Worm (Caenorhabditis elegans): ENCODE data around the gene tni-3.

The tni-3 gene

ce11 chrV:16861719-16862118, 26.8 kb upstream of the tni-3 start, which contains the start of the genes clec-32 and clec-24:
Gene clec-32, minus strand, starts transcription at chrV:16861819.
Gene clec-24, plus strand, starts transcription at chrV:16862012.
- TF ChIP-seq ztf-11 (tag; optimal IDR thresholded peaks at IDR 0.05) (no peak), ztf-4 (tag; optimal IDR thresholded peaks at IDR 0.05) (no peak), mab-5 (tag; optimal IDR thresholded peaks at IDR 0.05) (no peak), ceh-82 (tag; optimal IDR thresholded peaks at IDR 0.05) (no peak), sem-4 (tag; optimal IDR thresholded peaks at IDR 0.05) (no peak), snpc-4 (tag; optimal IDR thresholded peaks at IDR 0.05) (no peak), nhr-6 (tag; optimal IDR thresholded peaks at IDR 0.05) (no peak), F13H6.1 (tag; optimal IDR thresholded peaks at IDR 0.05) (no peak), skn-1 (tag; optimal IDR thresholded peaks at IDR 0.05) (no peak), nhr-77 (tag; optimal IDR thresholded peaks at IDR 0.05) (no peak), C34F6.9 (tag; optimal IDR thresholded peaks at IDR 0.05) (no peak), unc-62 (GFP tag; optimal IDR thresholded peaks at IDR 0.05) (no peak), nhr-23 (tag; optimal IDR thresholded peaks at IDR 0.05) (no peak), sma-9 (GFP tag; optimal IDR thresholded peaks at IDR 0.05) (no peak), sma-9 (tag; optimal IDR thresholded peaks at IDR 0.05) (no peak), egl-27 (tag; optimal IDR thresholded peaks at IDR 0.05) (no peak)

- TF ChIP-seq ZK546.5 (tag; optimal IDR thresholded peaks at IDR 0.05) (no peak), mbf-1 (tag; optimal IDR thresholded peaks at IDR 0.05) (no peak)
Observed at ce11 chrV:16857977-16858479, 23.1 kb upstream of the tni-3 start, which contains the start of the genes clec-31 and clec-22. Gene clec-31, minus strand, starts transcription at chrV:16858077. Gene clec-22, plus strand, starts transcription at chrV:16858429.

ce11 chrV:16853956-16854683, 19.2 kb upstream of the tni-3 start, which contains the start of the genes clec-35 and clec-27:
Gene clec-35, minus strand, starts transcription at chrV:16854056.
Gene clec-27, plus strand, starts transcription at chrV:16854633.
- no peak for TF ChIP-seq mbf-1 (tag; optimal IDR thresholded peaks at IDR 0.05)
- TF ChIP-seq unc-62 (GFP tag; optimal IDR thresholded peaks at IDR 0.05): no peak
- no peak for TF ChIP-seq fos-1 (tag; optimal IDR thresholded peaks at IDR 0.05)
- TF ChIP-seq skn-1 (tag; optimal IDR thresholded peaks at IDR 0.05): no peak
- TF ChIP-seq mab-5 (tag; optimal IDR thresholded peaks at IDR 0.05): no peak
- TF ChIP-seq lin-39 (tag; optimal IDR thresholded peaks at IDR 0.05): no peak
- no peak for TF ChIP-seq ztf-11 (tag; optimal IDR thresholded peaks at IDR 0.05)
- TF ChIP-seq ZK546.5 (tag; optimal IDR thresholded peaks at IDR 0.05): no peak
- no peak for TF ChIP-seq ztf-1 (GFP tag; conservative IDR thresholded peaks at IDR 0.05)
- no peak for TF ChIP-seq nhr-23 (tag; optimal IDR thresholded peaks at IDR 0.05)
- TF ChIP-seq aly-2 (tag; optimal IDR thresholded peaks at IDR 0.05): no peak
- TF ChIP-seq sma-9 (GFP tag; optimal IDR thresholded peaks at IDR 0.05): no peak
- no peak for TF ChIP-seq sma-9 (tag; optimal IDR thresholded peaks at IDR 0.05)

DNA sequence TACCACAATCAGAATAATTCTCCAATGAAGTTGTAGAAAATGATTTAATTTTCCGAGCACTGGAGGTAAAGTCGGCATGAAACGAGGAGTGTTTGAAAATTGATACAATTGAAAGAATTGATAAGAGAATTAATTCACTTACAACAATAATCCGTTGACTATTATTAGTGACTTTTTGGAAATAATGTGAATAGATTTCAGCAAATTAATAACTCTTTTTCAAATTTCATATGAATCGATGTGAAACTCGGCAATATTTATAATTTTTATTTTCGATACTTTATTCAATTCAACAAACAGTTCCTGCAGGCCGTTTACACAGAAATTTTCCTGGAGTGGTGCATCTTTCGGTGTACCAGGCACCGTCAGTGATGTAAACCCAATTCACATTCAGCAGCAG, 17.1 kb upstream of the tni-3 start, which contains the start of gene clec-37:
clec-37 (minus strand) TSS at position 101 of the 400 bp plus-strand sequence.
- TF ChIP-seq sem-4 (tag; optimal IDR thresholded peaks at IDR 0.05) (no peak), crh-2 (tag; optimal IDR thresholded peaks at IDR 0.05) (no peak), R02D3.7 (tag; optimal IDR thresholded peaks at IDR 0.05) (no peak), ztf-1 (GFP tag; conservative IDR thresholded peaks at IDR 0.05) (no peak), mab-5 (tag; optimal IDR thresholded peaks at IDR 0.05) (no peak), nhr-10 (tag; optimal IDR thresholded peaks at IDR 0.05) (no peak), unc-62 (GFP tag; optimal IDR thresholded peaks at IDR 0.05) (no peak), C34F6.9 (tag; optimal IDR thresholded peaks at IDR 0.05) (no peak), peb-1 (tag; optimal IDR thresholded peaks at IDR 0.05) (no peak), F13H6.1 (tag; optimal IDR thresholded peaks at IDR 0.05) (no peak), nhr-23 (tag; optimal IDR thresholded peaks at IDR 0.05) (no peak), sma-3 (GFP tag; optimal IDR thresholded peaks at IDR 0.05) (no peak), lin-13 (GFP tag; optimal IDR thresholded peaks at IDR 0.05) (no peak), mdl-1 (tag; optimal IDR thresholded peaks at IDR 0.05) (no peak), fos-1 (tag; optimal IDR thresholded peaks at IDR 0.05) (no peak), lin-39 (tag; optimal IDR thresholded peaks at IDR 0.05) (no peak)

ce11 chrV:16848498-16848897, 13.6 kb upstream of the tni-3 start, which contains the start of the genes clec-36 and clec-26:
Gene clec-36, minus strand, starts transcription at chrV:16848598.
Gene clec-26, plus strand, starts transcription at chrV:16848611.
- TF ChIP-seq zag-1 (tag; optimal IDR thresholded peaks at IDR 0.05) (no peak), nhr-25 (tag; optimal IDR thresholded peaks at IDR 0.05) (no peak), F13H6.1 (tag; optimal IDR thresholded peaks at IDR 0.05) (no peak), ztf-11 (tag; optimal IDR thresholded peaks at IDR 0.05) (no peak), elt-1 (tag; optimal IDR thresholded peaks at IDR 0.05) (no peak), elt-3 (tag; optimal IDR thresholded peaks at IDR 0.05) (no peak), aly-2 (tag; optimal IDR thresholded peaks at IDR 0.05) (no peak), unc-55 (GFP tag; optimal IDR thresholded peaks at IDR 0.05) (no peak), mbf-1 (tag; optimal IDR thresholded peaks at IDR 0.05) (no peak), unc-39 (tag; optimal IDR thresholded peaks at IDR 0.05) (no peak), nhr-237 (tag; optimal IDR thresholded peaks at IDR 0.05) (no peak), ztf-4 (tag; optimal IDR thresholded peaks at IDR 0.05) (no peak)

All from whole organism, L2 larva.